Fruit fly (Drosophila melanogaster): ENCODE results near the gene Pyroxd1.

DNA sequence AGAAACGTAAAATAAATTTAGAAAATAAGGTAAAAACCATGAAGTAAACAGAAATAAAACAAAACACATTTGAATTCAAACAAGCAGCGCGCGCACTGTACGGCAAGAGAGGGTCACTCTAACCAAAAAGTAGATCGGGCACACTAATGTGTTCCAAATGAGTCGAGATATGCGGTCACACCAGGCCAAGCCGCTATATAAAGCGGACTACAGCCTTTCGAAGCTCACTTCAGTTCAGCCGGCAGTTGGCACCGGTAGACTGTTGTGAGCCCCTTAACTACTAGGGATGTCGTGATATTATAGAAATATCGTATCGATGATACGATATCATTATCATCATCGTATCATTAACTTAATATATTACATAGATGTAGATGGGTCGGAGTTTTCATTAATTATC lies 13.3 kb downstream of the Pyroxd1 start:
- no peak for TF ChIP-seq CG8281 (tag; optimal IDR thresholded peaks at IDR 0.05)
- TF ChIP-seq CG9437 (GFP tag; optimal IDR thresholded peaks at IDR 0.05): no peak
- TF ChIP-seq CG15601 (tag; optimal IDR thresholded peaks at IDR 0.05): no peak
